Worm (Caenorhabditis elegans): ENCODE results near the gene cla-1.

DNA sequence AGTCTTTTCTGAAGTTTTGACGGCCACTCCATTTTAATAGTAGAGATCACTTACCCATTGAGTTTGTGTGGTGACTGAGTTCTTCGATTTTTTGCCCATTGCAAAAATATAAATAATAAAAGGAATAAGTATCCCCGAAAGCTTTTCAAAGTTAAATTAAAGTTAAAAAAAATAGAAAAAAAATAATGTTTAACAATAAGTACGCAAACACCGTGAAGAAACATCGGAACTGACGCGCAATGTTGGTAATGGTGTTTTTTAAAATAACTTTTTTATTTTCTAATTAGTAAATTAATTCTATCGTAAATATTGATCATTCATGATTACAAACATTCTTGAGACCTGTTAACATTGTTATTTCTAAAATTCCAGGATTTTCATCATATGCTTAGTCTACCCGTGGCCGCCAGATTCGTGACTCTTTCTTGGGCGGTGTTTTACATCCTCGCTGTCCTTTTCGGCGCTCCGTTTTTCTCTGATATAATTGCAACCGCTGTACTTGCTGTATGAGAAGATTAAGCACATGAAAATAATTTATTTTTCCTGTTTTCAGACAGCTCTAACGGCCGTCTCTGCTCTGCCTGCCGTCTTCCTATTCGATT lies 32.4 kb upstream of the cla-1 start, which contains the start of the genes F49E8.7, F49E8.8 and nprl-2:
- TF ChIP-seq unc-39 (tag; optimal IDR thresholded peaks at IDR 0.05): no peak
- TF ChIP-seq daf-12 (tag; optimal IDR thresholded peaks at IDR 0.05): no peak
- no peak for TF ChIP-seq nhr-76 (tag; optimal IDR thresholded peaks at IDR 0.05)
- TF ChIP-seq Y48G9A.11 (GFP tag; IDR thresholded peaks at IDR 0.05): no peak

Data from whole organism, L4 larva.